Fruit fly (Drosophila melanogaster): ENCODE results near the gene GstD9.

dm6 chr3R:12379708-12380107 lies 12.3 kb upstream of the GstD9 start, which contains the start of gene GstD8:
- TF ChIP-seq Met (GFP tag; optimal IDR thresholded peaks at IDR 0.05) (no peak), net (GFP tag; optimal IDR thresholded peaks at IDR 0.05) (no peak), CG11294 (GFP tag; IDR thresholded peaks at IDR 0.05) (no peak), Sox14 (GFP tag; optimal IDR thresholded peaks at IDR 0.05) (no peak), CG6276 (GFP tag; optimal IDR thresholded peaks at IDR 0.05) (no peak), CG9139 (GFP tag; optimal IDR thresholded peaks at IDR 0.05) (no peak), salr (GFP tag; optimal IDR thresholded peaks at IDR 0.05) (no peak), Eip75B (GFP tag; optimal IDR thresholded peaks at IDR 0.05) (no peak), Lpt (GFP tag; optimal IDR thresholded peaks at IDR 0.05) (no peak), Gug (GFP tag; IDR thresholded peaks at IDR 0.05) (no peak), CG32006 (GFP tag; optimal IDR thresholded peaks at IDR 0.05) (no peak), CG15336 (GFP tag; IDR thresholded peaks at IDR 0.05) (no peak)

All from whole organism, prepupa.